Fruit fly (Drosophila melanogaster): Measurements from ENCODE around the gene goe.

Gene goe

dm6 chrX:16782175-16782916, 30.6 kb upstream of the goe start (continued):
- TF ChIP-seq tai (GFP tag; optimal IDR thresholded peaks at IDR 0.05): no peak
- TF ChIP-seq Mio (GFP tag; optimal IDR thresholded peaks at IDR 0.05): no peak

- TF ChIP-seq foxo (GFP tag; optimal IDR thresholded peaks at IDR 0.05): peak in 1 of 2 experiments; percentile 1
- TF ChIP-seq rgr (GFP tag; optimal IDR thresholded peaks at IDR 0.05): peak; percentile 4
- no peak for TF ChIP-seq Hnf4 (GFP tag; optimal IDR thresholded peaks at IDR 0.05)
Observed at dm6 chrX:16781055-16781454, 29.3 kb upstream of the goe start.

dm6 chrX:16780244-16780643, 28.5 kb upstream of the goe start:
- TF ChIP-seq brk (GFP tag; optimal IDR thresholded peaks at IDR 0.05) (no peak), jim (GFP tag; optimal IDR thresholded peaks at IDR 0.05) (no peak), psq (GFP tag; optimal IDR thresholded peaks at IDR 0.05) (no peak), CrebA (GFP tag; optimal IDR thresholded peaks at IDR 0.05; ENCODE audit: borderline replicate concordance) (no peak), CG32264 (GFP tag; optimal IDR thresholded peaks at IDR 0.05) (no peak), tai (GFP tag; optimal IDR thresholded peaks at IDR 0.05) (no peak), h (GFP tag; optimal IDR thresholded peaks at IDR 0.05) (no peak), CG9705 (GFP tag; optimal IDR thresholded peaks at IDR 0.05) (no peak), br (GFP tag; optimal IDR thresholded peaks at IDR 0.05) (no peak), lola (GFP tag; optimal IDR thresholded peaks at IDR 0.05) (no peak), rgr (GFP tag; optimal IDR thresholded peaks at IDR 0.05) (no peak), HLH106 (tag; optimal IDR thresholded peaks at IDR 0.05) (no peak), Hr78 (GFP tag; optimal IDR thresholded peaks at IDR 0.05) (no peak), dmrt93B (GFP tag; optimal IDR thresholded peaks at IDR 0.05) (no peak), ey (GFP tag; optimal IDR thresholded peaks at IDR 0.05) (no peak), dsf (GFP tag; optimal IDR thresholded peaks at IDR 0.05; ENCODE audit: borderline replicate concordance) (no peak), Hr83 (GFP tag; optimal IDR thresholded peaks at IDR 0.05; ENCODE audit: poor library complexity, severe bottlenecking) (no peak), Vsx2 (GFP tag; optimal IDR thresholded peaks at IDR 0.05; ENCODE audit: partially characterized antibody) (no peak), Sp1 (GFP tag; optimal IDR thresholded peaks at IDR 0.05) (no peak), Dfd (GFP tag; optimal IDR thresholded peaks at IDR 0.05) (no peak)

dm6 chrX:16778138-16778672, 26.5 kb upstream of the goe start:
- TF ChIP-seq woc (GFP tag; optimal IDR thresholded peaks at IDR 0.05): no peak
- no peak for TF ChIP-seq lola (GFP tag; optimal IDR thresholded peaks at IDR 0.05)
- TF ChIP-seq Hr78 (GFP tag; optimal IDR thresholded peaks at IDR 0.05): no peak
- no peak for TF ChIP-seq dsf (GFP tag; optimal IDR thresholded peaks at IDR 0.05; ENCODE audit: borderline replicate concordance)
- no peak for TF ChIP-seq Jra (GFP tag; optimal IDR thresholded peaks at IDR 0.05)
- no peak for TF ChIP-seq Hnf4 (GFP tag; optimal IDR thresholded peaks at IDR 0.05)
- no peak for TF ChIP-seq OdsH (GFP tag; optimal IDR thresholded peaks at IDR 0.05)
- no peak for TF ChIP-seq fru (GFP tag; optimal IDR thresholded peaks at IDR 0.05)
- TF ChIP-seq Rel (GFP tag; optimal IDR thresholded peaks at IDR 0.05): no peak
- TF ChIP-seq Rel (tag; optimal IDR thresholded peaks at IDR 0.05): no peak

- TF ChIP-seq foxo (GFP tag; optimal IDR thresholded peaks at IDR 0.05): no peak
- no peak for TF ChIP-seq Dfd (GFP tag; optimal IDR thresholded peaks at IDR 0.05)
- no peak for TF ChIP-seq sage (GFP tag; optimal IDR thresholded peaks at IDR 0.05)
- TF ChIP-seq Dif (GFP tag; optimal IDR thresholded peaks at IDR 0.05; ENCODE audit: partially characterized antibody): no peak
- no peak for TF ChIP-seq GATAd (GFP tag; optimal IDR thresholded peaks at IDR 0.05)
- TF ChIP-seq psq (GFP tag; optimal IDR thresholded peaks at IDR 0.05): no peak
- TF ChIP-seq Hr83 (GFP tag; optimal IDR thresholded peaks at IDR 0.05; ENCODE audit: poor library complexity, severe bottlenecking): no peak
- no peak for TF ChIP-seq brk (GFP tag; optimal IDR thresholded peaks at IDR 0.05)
- no peak for TF ChIP-seq lola (GFP tag; optimal IDR thresholded peaks at IDR 0.05)
- TF ChIP-seq usp (GFP tag; optimal IDR thresholded peaks at IDR 0.05): no peak
- no peak for TF ChIP-seq Jra (GFP tag; optimal IDR thresholded peaks at IDR 0.05)
- TF ChIP-seq Hr78 (GFP tag; optimal IDR thresholded peaks at IDR 0.05): no peak
- TF ChIP-seq Mio (GFP tag; optimal IDR thresholded peaks at IDR 0.05): no peak
- no peak for TF ChIP-seq CG32264 (GFP tag; optimal IDR thresholded peaks at IDR 0.05)
Observed at dm6 chrX:16775083-16775482, 23.4 kb upstream of the goe start.

Measured in whole organism, wandering third instar larva.